Worm (Caenorhabditis elegans): ENCODE data around the gene C01G10.14.
"Not testable (repeated sequence)": the region's sequence is repeated elsewhere in the genome, so short reads cannot be mapped to it uniquely, and the experiment has no call there.

Gene C01G10.14

ce11 chrV:15105893-15106598, at the start of gene C01G10.14:
TSS of gene C01G10.14 (minus strand) at chrV:15105943.
- TF ChIP-seq ztf-29 (GFP tag; IDR thresholded peaks at IDR 0.05); T22C8.4 (GFP tag; IDR thresholded peaks at IDR 0.05); ref-1 (GFP tag; conservative IDR thresholded peaks at IDR 0.05): not testable (repeated sequence)

DNA sequence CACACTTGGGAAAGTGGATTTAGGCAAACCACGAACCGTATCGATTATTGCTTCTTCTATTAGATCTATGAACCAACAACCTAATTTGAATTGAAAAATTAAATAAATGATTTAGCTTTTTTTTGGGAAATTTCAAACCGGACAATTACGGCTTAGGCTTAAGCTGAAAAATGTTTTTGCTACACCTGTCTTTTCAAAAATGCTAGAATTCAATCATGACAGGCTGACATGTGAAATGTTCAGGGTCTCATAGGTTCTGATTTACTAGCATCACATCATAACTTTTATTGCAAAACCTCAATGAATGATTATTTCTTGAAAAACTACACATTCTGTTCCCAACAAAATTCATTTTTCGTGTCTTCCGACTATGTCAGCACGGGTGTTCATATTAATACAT, 47.5 kb upstream of the C01G10.14 start, which contains the start of gene srh-55:
Gene srh-55, plus strand, starts transcription at position 301 of the 400 bp plus-strand sequence.
- TF ChIP-seq T22C8.4 (GFP tag; IDR thresholded peaks at IDR 0.05) = no peak
- no peak for TF ChIP-seq med-1 (GFP tag; optimal IDR thresholded peaks at IDR 0.05; ENCODE audit: insufficient read depth)
- no peak for TF ChIP-seq flt-1 (GFP tag; IDR thresholded peaks at IDR 0.05)

- TF ChIP-seq med-1 (GFP tag; optimal IDR thresholded peaks at IDR 0.05; ENCODE audit: insufficient read depth) (no peak), ref-1 (GFP tag; conservative IDR thresholded peaks at IDR 0.05) (no peak), T22C8.4 (GFP tag; IDR thresholded peaks at IDR 0.05) (no peak), flt-1 (GFP tag; IDR thresholded peaks at IDR 0.05) (no peak), ztf-23 (GFP tag; IDR thresholded peaks at IDR 0.05) (no peak), cog-1 (tag; optimal IDR thresholded peaks at IDR 0.05) (no peak), klf-2 (GFP tag; conservative IDR thresholded peaks at IDR 0.05) (no peak), tab-1 (GFP tag; IDR thresholded peaks at IDR 0.05) (no peak), ztf-29 (GFP tag; IDR thresholded peaks at IDR 0.05) (no peak)
Observed at ce11 chrV:15152010-15152409, 46.3 kb upstream of the C01G10.14 start.

- no peak for TF ChIP-seq cog-1 (tag; optimal IDR thresholded peaks at IDR 0.05)
- no peak for TF ChIP-seq klf-2 (GFP tag; conservative IDR thresholded peaks at IDR 0.05)
- TF ChIP-seq med-1 (GFP tag; optimal IDR thresholded peaks at IDR 0.05; ENCODE audit: insufficient read depth) = no peak
- TF ChIP-seq ztf-23 (GFP tag; IDR thresholded peaks at IDR 0.05) = no peak
- TF ChIP-seq tab-1 (GFP tag; IDR thresholded peaks at IDR 0.05) = no peak
- TF ChIP-seq ref-1 (GFP tag; conservative IDR thresholded peaks at IDR 0.05) = no peak
- TF ChIP-seq flt-1 (GFP tag; IDR thresholded peaks at IDR 0.05) = no peak
- TF ChIP-seq T22C8.4 (GFP tag; IDR thresholded peaks at IDR 0.05) = no peak
Observed at ce11 chrV:15150661-15151060, 44.9 kb upstream of the C01G10.14 start, which contains the start of gene T09F5.2. TSS of gene T09F5.2 (plus strand) at chrV:15150961.

- TF ChIP-seq klf-2 (GFP tag; conservative IDR thresholded peaks at IDR 0.05) (no peak), T22C8.4 (GFP tag; IDR thresholded peaks at IDR 0.05) (no peak), ref-1 (GFP tag; conservative IDR thresholded peaks at IDR 0.05) (no peak), ztf-29 (GFP tag; IDR thresholded peaks at IDR 0.05) (no peak), cog-1 (tag; optimal IDR thresholded peaks at IDR 0.05) (no peak), med-1 (GFP tag; optimal IDR thresholded peaks at IDR 0.05; ENCODE audit: insufficient read depth) (no peak), ztf-23 (GFP tag; IDR thresholded peaks at IDR 0.05) (no peak), tab-1 (GFP tag; IDR thresholded peaks at IDR 0.05) (no peak), flt-1 (GFP tag; IDR thresholded peaks at IDR 0.05) (no peak)
Observed at ce11 chrV:15150176-15150575, 44.4 kb upstream of the C01G10.14 start.

DNA sequence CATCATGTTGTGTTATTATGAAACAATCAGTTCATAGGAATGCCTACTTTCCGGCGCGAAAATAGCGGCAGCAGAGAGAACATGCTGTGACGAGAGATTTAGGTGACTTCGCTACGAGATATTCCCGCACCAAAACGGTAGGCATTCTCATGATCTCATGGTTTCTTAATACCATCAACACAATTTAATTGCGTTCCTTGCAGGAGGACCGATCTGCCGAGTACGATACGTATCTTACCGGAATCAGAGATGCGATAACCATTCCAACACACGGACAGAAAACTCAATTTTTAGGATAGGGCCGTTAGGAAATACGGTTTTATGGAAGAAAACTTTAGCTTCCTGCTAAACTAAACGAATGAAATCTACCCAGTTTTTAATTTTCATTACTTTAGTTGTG, 43.1 kb upstream of the C01G10.14 start, which contains the start of gene T09F5.1:
Gene T09F5.1, plus strand, starts transcription at position 301 of the 400 bp plus-strand sequence.
- TF ChIP-seq ztf-23 (GFP tag; IDR thresholded peaks at IDR 0.05) = no peak
- TF ChIP-seq T22C8.4 (GFP tag; IDR thresholded peaks at IDR 0.05) = no peak
- TF ChIP-seq klf-2 (GFP tag; conservative IDR thresholded peaks at IDR 0.05) = no peak
- TF ChIP-seq med-1 (GFP tag; optimal IDR thresholded peaks at IDR 0.05; ENCODE audit: insufficient read depth) = no peak
- no peak for TF ChIP-seq flt-1 (GFP tag; IDR thresholded peaks at IDR 0.05)
- no peak for TF ChIP-seq ztf-29 (GFP tag; IDR thresholded peaks at IDR 0.05)
- no peak for TF ChIP-seq ref-1 (GFP tag; conservative IDR thresholded peaks at IDR 0.05)
- no peak for TF ChIP-seq cog-1 (tag; optimal IDR thresholded peaks at IDR 0.05)
- no peak for TF ChIP-seq tab-1 (GFP tag; IDR thresholded peaks at IDR 0.05)

DNA sequence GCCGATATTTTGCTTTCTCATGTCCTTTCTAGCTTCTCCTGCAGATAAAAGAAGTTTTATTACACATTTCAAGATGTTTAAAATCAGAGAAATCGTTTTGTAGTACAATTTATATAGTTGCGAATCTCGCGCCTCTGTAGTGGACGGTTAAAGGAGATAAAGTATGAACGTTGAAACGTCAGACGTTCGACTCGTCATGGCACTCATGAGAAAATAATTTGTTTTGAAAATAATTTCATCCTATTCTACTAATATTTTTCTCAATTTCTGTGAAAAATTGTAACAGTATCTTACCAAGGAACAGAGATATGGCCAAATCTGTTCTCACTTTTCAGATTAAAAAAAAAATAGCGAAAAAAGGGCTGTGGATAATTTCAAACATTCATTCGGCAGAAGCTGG, 42.0 kb upstream of the C01G10.14 start, which contains the start of gene T09F5.20:
Gene T09F5.20, minus strand, starts transcription at position 101 of the 400 bp plus-strand sequence.
- TF ChIP-seq ztf-29 (GFP tag; IDR thresholded peaks at IDR 0.05) (no peak), cog-1 (tag; optimal IDR thresholded peaks at IDR 0.05) (no peak), med-1 (GFP tag; optimal IDR thresholded peaks at IDR 0.05; ENCODE audit: insufficient read depth) (no peak), tab-1 (GFP tag; IDR thresholded peaks at IDR 0.05) (no peak), ref-1 (GFP tag; conservative IDR thresholded peaks at IDR 0.05) (no peak), ztf-23 (GFP tag; IDR thresholded peaks at IDR 0.05) (no peak), flt-1 (GFP tag; IDR thresholded peaks at IDR 0.05) (no peak), T22C8.4 (GFP tag; IDR thresholded peaks at IDR 0.05) (no peak), klf-2 (GFP tag; conservative IDR thresholded peaks at IDR 0.05) (no peak)

- no peak for TF ChIP-seq klf-2 (GFP tag; conservative IDR thresholded peaks at IDR 0.05)
- no peak for TF ChIP-seq ztf-23 (GFP tag; IDR thresholded peaks at IDR 0.05)
- no peak for TF ChIP-seq flt-1 (GFP tag; IDR thresholded peaks at IDR 0.05)
- no peak for TF ChIP-seq ztf-29 (GFP tag; IDR thresholded peaks at IDR 0.05)
- TF ChIP-seq T22C8.4 (GFP tag; IDR thresholded peaks at IDR 0.05) = no peak
- TF ChIP-seq tab-1 (GFP tag; IDR thresholded peaks at IDR 0.05) = no peak
- no peak for TF ChIP-seq ref-1 (GFP tag; conservative IDR thresholded peaks at IDR 0.05)
- no peak for TF ChIP-seq cog-1 (tag; optimal IDR thresholded peaks at IDR 0.05)
- TF ChIP-seq med-1 (GFP tag; optimal IDR thresholded peaks at IDR 0.05; ENCODE audit: insufficient read depth) = no peak
Observed at ce11 chrV:15143798-15144197, 38.1 kb upstream of the C01G10.14 start, which contains the start of gene K08F9.4. TSS of gene K08F9.4 (plus strand) at chrV:15144019.

- TF ChIP-seq flt-1 (GFP tag; IDR thresholded peaks at IDR 0.05) (no peak), med-1 (GFP tag; optimal IDR thresholded peaks at IDR 0.05; ENCODE audit: insufficient read depth) (no peak)
Observed at ce11 chrV:15143285-15143684, 37.5 kb upstream of the C01G10.14 start, which contains the start of gene K08F9.1. TSS of gene K08F9.1 (minus strand) at chrV:15143385.

DNA sequence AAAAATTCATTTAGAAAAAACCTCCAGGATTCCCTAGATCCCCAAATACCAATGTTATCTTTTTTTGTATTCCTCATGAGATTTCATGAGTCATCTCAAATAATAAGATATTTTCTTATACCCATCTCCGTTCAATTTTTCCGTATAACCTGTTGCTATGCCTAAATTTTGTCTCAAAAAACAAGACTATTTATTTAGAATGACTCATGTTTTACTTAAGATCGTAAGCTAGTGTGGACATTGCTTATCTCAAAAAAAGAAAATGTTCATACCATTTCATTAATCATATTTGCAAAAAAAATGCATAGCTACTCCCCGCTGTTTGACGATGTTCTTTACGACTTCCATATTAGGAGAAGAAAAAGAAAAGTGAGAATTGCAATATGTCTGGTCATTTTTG, 34.5 kb upstream of the C01G10.14 start, which contains the start of gene K08F9.3:
Gene K08F9.3, plus strand, starts transcription at position 301 of the 400 bp plus-strand sequence.
- no peak for TF ChIP-seq ref-1 (GFP tag; conservative IDR thresholded peaks at IDR 0.05)
- no peak for TF ChIP-seq flt-1 (GFP tag; IDR thresholded peaks at IDR 0.05)
- no peak for TF ChIP-seq ztf-23 (GFP tag; IDR thresholded peaks at IDR 0.05)
- no peak for TF ChIP-seq ztf-29 (GFP tag; IDR thresholded peaks at IDR 0.05)
- no peak for TF ChIP-seq cog-1 (tag; optimal IDR thresholded peaks at IDR 0.05)
- no peak for TF ChIP-seq tab-1 (GFP tag; IDR thresholded peaks at IDR 0.05)
- no peak for TF ChIP-seq T22C8.4 (GFP tag; IDR thresholded peaks at IDR 0.05)
- TF ChIP-seq klf-2 (GFP tag; conservative IDR thresholded peaks at IDR 0.05) = no peak
- TF ChIP-seq med-1 (GFP tag; optimal IDR thresholded peaks at IDR 0.05; ENCODE audit: insufficient read depth) = no peak
